Fruit fly (Drosophila melanogaster): Measurements from ENCODE around the gene CG3165.

CG3165 gene

dm6 chr2L:2976829-2977228 is at the start of gene CG3165, which contains the start of gene CG9641:
CG3165 (plus strand) TSS chr2L:2977122.
CG9641 (minus strand) TSS chr2L:2976862.
- peak; percentile 78 for TF ChIP-seq Mnt (GFP tag; optimal IDR thresholded peaks at IDR 0.05)
- peak; percentile 71 for TF ChIP-seq Crg-1 (GFP tag; optimal IDR thresholded peaks at IDR 0.05)
- TF ChIP-seq Hr96 (GFP tag; optimal IDR thresholded peaks at IDR 0.05), result no peak
- TF ChIP-seq CG11617 (GFP tag; optimal IDR thresholded peaks at IDR 0.05), result peak; percentile 81
- TF ChIP-seq CG33017 (tag; optimal IDR thresholded peaks at IDR 0.05), result peak; percentile 54
- TF ChIP-seq cic (GFP tag; optimal IDR thresholded peaks at IDR 0.05), result peak; percentile 45
- TF ChIP-seq CG7045 (GFP tag; optimal IDR thresholded peaks at IDR 0.05), result peak; percentile 75
- peak; percentile 76 for TF ChIP-seq bab1 (GFP tag; optimal IDR thresholded peaks at IDR 0.05)
- TF ChIP-seq Clk (GFP tag; optimal IDR thresholded peaks at IDR 0.05), result peak; percentile 63
- TF ChIP-seq ovo (GFP tag; optimal IDR thresholded peaks at IDR 0.05), result peak; percentile 67
- peak; percentile 87 for TF ChIP-seq CG1620 (GFP tag; optimal IDR thresholded peaks at IDR 0.05)
- TF ChIP-seq CG12768 (GFP tag; optimal IDR thresholded peaks at IDR 0.05), result peak; percentile 73
- no peak for TF ChIP-seq cnc (optimal IDR thresholded peaks at IDR 0.05)
- peak; percentile 78 for TF ChIP-seq CG7101 (tag; optimal IDR thresholded peaks at IDR 0.05)
- no peak for TF ChIP-seq kay (GFP tag; ENCODE audit: borderline replicate concordance)
- no peak for TF ChIP-seq CG5204 (GFP tag; optimal IDR thresholded peaks at IDR 0.05)
- TF ChIP-seq pad (GFP tag; optimal IDR thresholded peaks at IDR 0.05), result peak; percentile 70
- TF ChIP-seq CG14711 (tag; optimal IDR thresholded peaks at IDR 0.05), result peak; percentile 79
- TF ChIP-seq tj (GFP tag; optimal IDR thresholded peaks at IDR 0.05), result peak; percentile 49
- no peak for TF ChIP-seq toe (GFP tag; optimal IDR thresholded peaks at IDR 0.05)

- no peak for TF ChIP-seq CG5204 (GFP tag; optimal IDR thresholded peaks at IDR 0.05)
- TF ChIP-seq pad (GFP tag; optimal IDR thresholded peaks at IDR 0.05), result no peak
Measured at dm6 chr2L:2930646-2931045, 46.3 kb upstream of the CG3165 start.

- TF ChIP-seq CG7045 (GFP tag; optimal IDR thresholded peaks at IDR 0.05), result no peak
- peak; percentile 17 for TF ChIP-seq tj (GFP tag; optimal IDR thresholded peaks at IDR 0.05)
Measured at dm6 chr2L:2931555-2932131, 45.3 kb upstream of the CG3165 start.

dm6 chr2L:2935704-2936103 is 41.2 kb upstream of the CG3165 start:
- TF ChIP-seq cic (GFP tag; optimal IDR thresholded peaks at IDR 0.05), result peak; percentile 21
- TF ChIP-seq CG1620 (GFP tag; optimal IDR thresholded peaks at IDR 0.05), result no peak
- TF ChIP-seq CG5204 (GFP tag; optimal IDR thresholded peaks at IDR 0.05), result no peak
- no peak for TF ChIP-seq kay (GFP tag; ENCODE audit: borderline replicate concordance)
- TF ChIP-seq Mnt (GFP tag; optimal IDR thresholded peaks at IDR 0.05), result peak; percentile 36
- no peak for TF ChIP-seq Clk (GFP tag; optimal IDR thresholded peaks at IDR 0.05)
- no peak for TF ChIP-seq toe (GFP tag; optimal IDR thresholded peaks at IDR 0.05)
- no peak for TF ChIP-seq pad (GFP tag; optimal IDR thresholded peaks at IDR 0.05)
- peak; percentile 6 for TF ChIP-seq CG12768 (GFP tag; optimal IDR thresholded peaks at IDR 0.05)
- no peak for TF ChIP-seq CG33017 (tag; optimal IDR thresholded peaks at IDR 0.05)
- TF ChIP-seq Hr96 (GFP tag; optimal IDR thresholded peaks at IDR 0.05), result no peak
- no peak for TF ChIP-seq CG7045 (GFP tag; optimal IDR thresholded peaks at IDR 0.05)
- no peak for TF ChIP-seq ovo (GFP tag; optimal IDR thresholded peaks at IDR 0.05)
- no peak for TF ChIP-seq CG14711 (tag; optimal IDR thresholded peaks at IDR 0.05)

- TF ChIP-seq Crg-1 (GFP tag; optimal IDR thresholded peaks at IDR 0.05) (no peak), tj (GFP tag; optimal IDR thresholded peaks at IDR 0.05) (no peak), kay (GFP tag; ENCODE audit: borderline replicate concordance) (peak; percentile 53), Hr96 (GFP tag; optimal IDR thresholded peaks at IDR 0.05) (no peak), cic (GFP tag; optimal IDR thresholded peaks at IDR 0.05) (no peak)
Measured at dm6 chr2L:2939698-2940097, 37.2 kb upstream of the CG3165 start.

- TF ChIP-seq CG5204 (GFP tag; optimal IDR thresholded peaks at IDR 0.05) (no peak), kay (GFP tag; ENCODE audit: borderline replicate concordance) (peak; percentile 75)
Measured at dm6 chr2L:2941353-2941752, 35.6 kb upstream of the CG3165 start.

dm6 chr2L:2942639-2943038 is 34.3 kb upstream of the CG3165 start:
- TF ChIP-seq ovo (GFP tag; optimal IDR thresholded peaks at IDR 0.05) (no peak), toe (GFP tag; optimal IDR thresholded peaks at IDR 0.05) (no peak), CG12768 (GFP tag; optimal IDR thresholded peaks at IDR 0.05) (no peak), cic (GFP tag; optimal IDR thresholded peaks at IDR 0.05) (no peak), bab1 (GFP tag; optimal IDR thresholded peaks at IDR 0.05) (no peak), CG7101 (tag; optimal IDR thresholded peaks at IDR 0.05) (no peak), pad (GFP tag; optimal IDR thresholded peaks at IDR 0.05) (no peak), Mnt (GFP tag; optimal IDR thresholded peaks at IDR 0.05) (no peak), Clk (GFP tag; optimal IDR thresholded peaks at IDR 0.05) (no peak), CG33017 (tag; optimal IDR thresholded peaks at IDR 0.05) (no peak), Hr96 (GFP tag; optimal IDR thresholded peaks at IDR 0.05) (no peak), CG14711 (tag; optimal IDR thresholded peaks at IDR 0.05) (no peak), CG1620 (GFP tag; optimal IDR thresholded peaks at IDR 0.05) (no peak), CG5204 (GFP tag; optimal IDR thresholded peaks at IDR 0.05) (no peak)
